Worm (Caenorhabditis elegans) whole organism, midembryonic: ENCODE results near the gene F49F1.17.

Experiments used
- T22C8.4 ChIP-seq: fragments of 200-800 bp; sonication (Bioruptor generic); IDR thresholded peaks from 2 replicates; pipeline ENCODE4 v1.3.6; 2022; ENCODE audit warnings: missing genetic modification characterization, missing compliant biosample characterization
- cog-1 ChIP-seq: sonication (generic microtip); optimal IDR thresholded peaks from 2 replicates; lab custom pipeline; 2016; ENCODE audit warnings: missing genetic modification characterization, missing compliant biosample characterization
- flt-1 ChIP-seq: fragments of 200-800 bp; sonication (Bioruptor generic); IDR thresholded peaks from 2 replicates; pipeline ENCODE4 v1.3.6; 2022; ENCODE audit warnings: missing genetic modification characterization, missing compliant biosample characterization
- klf-2 ChIP-seq: fragments of 200-800 bp; sonication (Bioruptor generic); conservative IDR thresholded peaks from 2 replicates; pipeline ENCODE4 v1.3.6; 2022; ENCODE audit warnings: missing genetic modification reagents, missing genetic modification characterization, missing compliant biosample characterization
- med-1 ChIP-seq: sonication (generic microtip); optimal IDR thresholded peaks from 2 replicates; lab custom pipeline; 2017; ENCODE audit warnings: missing genetic modification characterization, mild to moderate bottlenecking, missing compliant biosample characterization, antibody characterized with exemption, missing genetic modification reagents; ENCODE audit not compliant: insufficient read depth
- ref-1 ChIP-seq: fragments of 200-800 bp; sonication (Bioruptor generic); conservative IDR thresholded peaks from 2 replicates; pipeline ENCODE4 v1.3.6; 2022; ENCODE audit warnings: missing genetic modification reagents, missing genetic modification characterization, missing compliant biosample characterization
- tab-1 ChIP-seq: fragments of 200-800 bp; sonication (Bioruptor generic); IDR thresholded peaks from 2 replicates; pipeline ENCODE4 v1.3.6; 2022; ENCODE audit warnings: missing genetic modification characterization, missing compliant biosample characterization
- ztf-23 ChIP-seq: fragments of 200-800 bp; sonication (Bioruptor generic); IDR thresholded peaks from 2 replicates; pipeline ENCODE4 v1.3.6; 2022; ENCODE audit warnings: missing genetic modification reagents, missing genetic modification characterization, missing compliant biosample characterization
- ztf-29 ChIP-seq: fragments of 200-800 bp; sonication (Bioruptor generic); IDR thresholded peaks from 2 replicates; pipeline ENCODE4 v1.3.6; 2022; ENCODE audit warnings: missing genetic modification reagents, missing genetic modification characterization, missing compliant biosample characterization

The F49F1.17 gene

ce11 chrIV:4135744-4136143, at the start of gene F49F1.17:
TSS of gene F49F1.17 (minus strand) at chrIV:4135844.
- no peak for TF ChIP-seq ztf-23
- no peak for TF ChIP-seq ref-1
- no peak for TF ChIP-seq klf-2 (GFP tag; lab: Robert Waterston, UW)
- TF ChIP-seq med-1: no peak
- no peak for TF ChIP-seq tab-1 (GFP tag; lab: Robert Waterston, UW)

- TF ChIP-seq flt-1 (GFP tag; lab: Robert Waterston, UW) (peak; percentile 51; the same call in 1 of the 2 replicates), ztf-23 (peak; percentile 78)
Measured at ce11 chrIV:4184767-4185166, 49.1 kb upstream of the F49F1.17 start.

ce11 chrIV:4180032-4180431, 44.4 kb upstream of the F49F1.17 start:
- TF ChIP-seq ztf-23: 0 out of 2 replicates have a peak, but pooled peaks have one; percentile 39

ce11 chrIV:4178424-4178823, 42.8 kb upstream of the F49F1.17 start, which contains the start of gene tsen-34:
TSS of gene tsen-34 (plus strand) at chrIV:4178457.
- TF ChIP-seq cog-1 (tag; lab: Kevin White, UChicago) (no peak), flt-1 (GFP tag; lab: Robert Waterston, UW) (no peak), med-1 (no peak), ztf-29 (GFP tag; lab: Robert Waterston, UW) (no peak)

- no peak for TF ChIP-seq tab-1 (GFP tag; lab: Robert Waterston, UW)
- TF ChIP-seq cog-1 (tag; lab: Kevin White, UChicago): no peak
Measured at ce11 chrIV:4177560-4177959, 41.9 kb upstream of the F49F1.17 start.

- TF ChIP-seq ztf-29 (GFP tag; lab: Robert Waterston, UW) (no peak), T22C8.4 (no peak), tab-1 (GFP tag; lab: Robert Waterston, UW) (no peak), med-1 (no peak)
Measured at ce11 chrIV:4176659-4177058, 41.0 kb upstream of the F49F1.17 start.

- TF ChIP-seq med-1 (no peak), ref-1 (no peak), flt-1 (GFP tag; lab: Robert Waterston, UW) (no peak), klf-2 (GFP tag; lab: Robert Waterston, UW) (no peak), ztf-23 (no peak), T22C8.4 (no peak), tab-1 (GFP tag; lab: Robert Waterston, UW) (no peak), ztf-29 (GFP tag; lab: Robert Waterston, UW) (no peak), cog-1 (tag; lab: Kevin White, UChicago) (no peak)
Measured at ce11 chrIV:4176088-4176487, 40.4 kb upstream of the F49F1.17 start, which contains the start of gene dnj-15. TSS of gene dnj-15 (plus strand) at chrIV:4176388.

- no peak for TF ChIP-seq klf-2 (GFP tag; lab: Robert Waterston, UW)
- no peak for TF ChIP-seq ztf-23
- TF ChIP-seq med-1: no peak
- no peak for TF ChIP-seq tab-1 (GFP tag; lab: Robert Waterston, UW)
- no peak for TF ChIP-seq T22C8.4
- TF ChIP-seq flt-1 (GFP tag; lab: Robert Waterston, UW): no peak
- no peak for TF ChIP-seq cog-1 (tag; lab: Kevin White, UChicago)
- TF ChIP-seq ref-1: no peak
- TF ChIP-seq ztf-29 (GFP tag; lab: Robert Waterston, UW): no peak
Measured at ce11 chrIV:4173789-4174188, 38.1 kb upstream of the F49F1.17 start, which contains the start of gene rnp-3. TSS of gene rnp-3 (plus strand) at chrIV:4174089.

- no peak for TF ChIP-seq ztf-29 (GFP tag; lab: Robert Waterston, UW)
- TF ChIP-seq T22C8.4: peak; percentile 54
- no peak for TF ChIP-seq klf-2 (GFP tag; lab: Robert Waterston, UW)
Measured at ce11 chrIV:4172242-4172641, 36.6 kb upstream of the F49F1.17 start.

ce11 chrIV:4171531-4172163, 36.0 kb upstream of the F49F1.17 start, which contains the start of the genes K08D10.13 and rnp-2:
TSS of gene K08D10.13 (minus strand) at chrIV:4171581.
TSS of gene rnp-2 (plus strand) at chrIV:4172076.
- TF ChIP-seq flt-1 (GFP tag; lab: Robert Waterston, UW): peak; percentile 53; the same call in 1 of the 2 replicates
- TF ChIP-seq ztf-23: 0 out of 2 replicates have a peak, but pooled peaks have one; percentile 11
- no peak for TF ChIP-seq klf-2 (GFP tag; lab: Robert Waterston, UW)
- TF ChIP-seq ref-1: no peak
- TF ChIP-seq ztf-29 (GFP tag; lab: Robert Waterston, UW): no peak
- TF ChIP-seq cog-1 (tag; lab: Kevin White, UChicago): no peak
- no peak for TF ChIP-seq med-1
- TF ChIP-seq tab-1 (GFP tag; lab: Robert Waterston, UW): no peak
- TF ChIP-seq T22C8.4: no peak

ce11 chrIV:4167296-4167695, 31.7 kb upstream of the F49F1.17 start:
- TF ChIP-seq cog-1 (tag; lab: Kevin White, UChicago): no peak
- no peak for TF ChIP-seq ztf-29 (GFP tag; lab: Robert Waterston, UW)
- TF ChIP-seq klf-2 (GFP tag; lab: Robert Waterston, UW): no peak
- no peak for TF ChIP-seq med-1
- no peak for TF ChIP-seq flt-1 (GFP tag; lab: Robert Waterston, UW)
- no peak for TF ChIP-seq ztf-23
- TF ChIP-seq tab-1 (GFP tag; lab: Robert Waterston, UW): no peak
